Worm (Caenorhabditis elegans) whole organism, late embryonic: ENCODE data around the gene nep-5.

Source experiments
- fax-1 ChIP-seq: sonication (generic microtip); optimal IDR thresholded peaks from 2 replicates; lab custom pipeline; 2016; ENCODE audit warnings: missing genotype, missing genetic modification characterization, missing compliant biosample characterization
- fkh-10 ChIP-seq: fragments of 150-350 bp; optimal IDR thresholded peaks from 2 replicates; lab custom pipeline; 2014; ENCODE audit warnings: missing biosample characterization, missing genetic modification reagents, missing genetic modification characterization
- odd-2 ChIP-seq: sonication (generic microtip); optimal IDR thresholded peaks from 2 replicates; lab custom pipeline; 2017; ENCODE audit warnings: antibody characterized with exemption, mild to moderate bottlenecking, missing genetic modification characterization, missing compliant biosample characterization
- sdc-2 ChIP-seq: sonication (generic microtip); optimal IDR thresholded peaks from 2 replicates; lab custom pipeline; 2016; ENCODE audit warnings: missing genotype, missing genetic modification characterization, missing compliant biosample characterization

ce11 chrII:5522637-5523036 is 34.7 kb downstream of the nep-5 start, which contains the start of gene ZK177.11:
- no peak for TF ChIP-seq fkh-10 (GFP tag; lab: Kevin White, UChicago)
- no peak for TF ChIP-seq sdc-2 (tag; lab: Kevin White, UChicago)
- TF ChIP-seq fax-1, result no peak
- no peak for TF ChIP-seq odd-2 (tag; lab: Kevin White, UChicago)
